Worm (Caenorhabditis elegans): ENCODE data around the gene Y39B6A.69.

The Y39B6A.69 gene

ce11 chrV:19152328-19152727, at the start of gene Y39B6A.69:
Y39B6A.69 (minus strand) TSS chrV:19152428.
- no peak for TF ChIP-seq ceh-58 (GFP tag; IDR thresholded peaks at IDR 0.05)
- TF ChIP-seq lsl-1 (GFP tag; optimal IDR thresholded peaks at IDR 0.05) = no peak
- no peak for TF ChIP-seq F39B2.1 (GFP tag; IDR thresholded peaks at IDR 0.05)
- no peak for TF ChIP-seq unc-130 (GFP tag; optimal IDR thresholded peaks at IDR 0.05)
- no peak for TF ChIP-seq F37B4.10 (GFP tag; IDR thresholded peaks at IDR 0.05)
- TF ChIP-seq ztf-22 (GFP tag; optimal IDR thresholded peaks at IDR 0.05) = no peak
- TF ChIP-seq hmg-20 (GFP tag; IDR thresholded peaks at IDR 0.05) = no peak
- TF ChIP-seq F22D6.2 (tag; optimal IDR thresholded peaks at IDR 0.05) = no peak
- no peak for TF ChIP-seq Y56A3A.18 (GFP tag; IDR thresholded peaks at IDR 0.05)
- TF ChIP-seq aptf-3 (GFP tag; IDR thresholded peaks at IDR 0.05) = no peak
- TF ChIP-seq F52B5.7 (tag; optimal IDR thresholded peaks at IDR 0.05) = no peak
- TF ChIP-seq T07F8.4 (tag; optimal IDR thresholded peaks at IDR 0.05) = no peak
- TF ChIP-seq nfya-1 (tag; optimal IDR thresholded peaks at IDR 0.05; ENCODE audit: borderline replicate concordance, insufficient read depth) = no peak
- no peak for TF ChIP-seq attf-6 (GFP tag; IDR thresholded peaks at IDR 0.05)
- TF ChIP-seq atf-7 (tag; optimal IDR thresholded peaks at IDR 0.05) = no peak
- TF ChIP-seq madf-6 (GFP tag; IDR thresholded peaks at IDR 0.05) = no peak

- no peak for TF ChIP-seq lsl-1 (GFP tag; optimal IDR thresholded peaks at IDR 0.05)
- no peak for TF ChIP-seq egl-18 (GFP tag; IDR thresholded peaks at IDR 0.05)
- TF ChIP-seq rcor-1 (GFP tag; IDR thresholded peaks at IDR 0.05) = no peak
- no peak for TF ChIP-seq K11D2.4 (GFP tag; IDR thresholded peaks at IDR 0.05)
- no peak for TF ChIP-seq attf-5 (GFP tag; optimal IDR thresholded peaks at IDR 0.05)
- TF ChIP-seq zfh-2 (GFP tag; conservative IDR thresholded peaks at IDR 0.05) = peak; percentile 51; the same call in 1 of the 2 replicates
- no peak for TF ChIP-seq madf-8 (GFP tag; conservative IDR thresholded peaks at IDR 0.05)
Observed at ce11 chrV:19201190-19201589, 49.0 kb upstream of the Y39B6A.69 start.

- TF ChIP-seq hsf-1 (GFP tag; IDR thresholded peaks at IDR 0.05) = no peak
- TF ChIP-seq lin-40 (tag; optimal IDR thresholded peaks at IDR 0.05) = peak; percentile 36
- TF ChIP-seq hlh-26 (GFP tag; conservative IDR thresholded peaks at IDR 0.05) = no peak
- TF ChIP-seq B0336.3 (GFP tag; IDR thresholded peaks at IDR 0.05) = no peak
- no peak for TF ChIP-seq egl-18 (GFP tag; IDR thresholded peaks at IDR 0.05)
- no peak for TF ChIP-seq hrde-1 (tag; optimal IDR thresholded peaks at IDR 0.05; ENCODE audit: borderline replicate concordance)
- no peak for TF ChIP-seq ZK185.1 (tag; optimal IDR thresholded peaks at IDR 0.05; ENCODE audit: poor library complexity, severe bottlenecking)
- no peak for TF ChIP-seq akir-1 (GFP tag; optimal IDR thresholded peaks at IDR 0.05)
- no peak for TF ChIP-seq C06A6.2 (GFP tag; conservative IDR thresholded peaks at IDR 0.05)
- peak; percentile 25 for TF ChIP-seq snpc-3.4 (tag; optimal IDR thresholded peaks at IDR 0.05)
- no peak for TF ChIP-seq lag-1 (GFP tag; IDR thresholded peaks at IDR 0.05)
- no peak for TF ChIP-seq cebp-2 (GFP tag; IDR thresholded peaks at IDR 0.05)
- no peak for TF ChIP-seq sdz-38 (tag; optimal IDR thresholded peaks at IDR 0.05)
- TF ChIP-seq attf-5 (GFP tag; optimal IDR thresholded peaks at IDR 0.05) = peak; percentile 69
- no peak for TF ChIP-seq zim-3 (tag; optimal IDR thresholded peaks at IDR 0.05)
- TF ChIP-seq ama-1 (optimal IDR thresholded peaks at IDR 0.05) = no peak
- TF ChIP-seq ama-1 (GFP tag; optimal IDR thresholded peaks at IDR 0.05) = no peak
- TF ChIP-seq F23B12.7 (tag; optimal IDR thresholded peaks at IDR 0.05; ENCODE audit: insufficient read depth) = no peak
- no peak for TF ChIP-seq Y56A3A.18 (GFP tag; IDR thresholded peaks at IDR 0.05)
- no peak for TF ChIP-seq madf-6 (GFP tag; IDR thresholded peaks at IDR 0.05)
- no peak for TF ChIP-seq ztf-3 (GFP tag; optimal IDR thresholded peaks at IDR 0.05)
- no peak for TF ChIP-seq tbx-9 (tag; optimal IDR thresholded peaks at IDR 0.05; ENCODE audit: borderline replicate concordance)
- no peak for TF ChIP-seq lin-54 (GFP tag; optimal IDR thresholded peaks at IDR 0.05)
- no peak for TF ChIP-seq rcor-1 (GFP tag; IDR thresholded peaks at IDR 0.05)
- TF ChIP-seq lin-26 (GFP tag; IDR thresholded peaks at IDR 0.05) = no peak
- no peak for TF ChIP-seq lir-1 (GFP tag; conservative IDR thresholded peaks at IDR 0.05)
- TF ChIP-seq nfya-2 (GFP tag; IDR thresholded peaks at IDR 0.05) = no peak
- TF ChIP-seq K12H6.12 (tag; optimal IDR thresholded peaks at IDR 0.05) = peak; percentile 31
- no peak for TF ChIP-seq hlh-12 (tag; optimal IDR thresholded peaks at IDR 0.05)
Observed at ce11 chrV:19189963-19190597, 37.9 kb upstream of the Y39B6A.69 start, which contains the start of the genes Y39B6A.3 and pph-5. Y39B6A.3 (minus strand) TSS chrV:19190013. pph-5 (plus strand) TSS chrV:19190547.
